Worm (Caenorhabditis elegans) whole organism, L1 larva: ENCODE results near the gene gtf-2H2C.

Source experiments
- aly-2 ChIP-seq: fragments of 150-350 bp; optimal IDR thresholded peaks from 2 replicates; lab custom pipeline; 2014; ENCODE audit warnings: missing biosample characterization, missing genetic modification characterization
- ama-1 ChIP-seq: fragments of 150-350 bp; optimal IDR thresholded peaks from 2 replicates; lab custom pipeline; 2014
- ceh-82 ChIP-seq, 3 experiments: fragments of 150-350 bp in 1 of 3; sonication (generic microtip) in 2 of 3; optimal IDR thresholded peaks; 2 replicates each; lab custom pipeline; 2014 to 2017; ENCODE audit warnings: missing biosample characterization in 3 of 3, missing genetic modification characterization in 3 of 3
- ces-1 ChIP-seq: fragments of 150-350 bp; optimal IDR thresholded peaks from 2 replicates; lab custom pipeline; 2014; ENCODE audit warnings: missing biosample characterization, missing genetic modification reagents, missing genetic modification characterization
- jun-1 ChIP-seq: fragments of 150-350 bp; optimal IDR thresholded peaks from 2 replicates; lab custom pipeline; 2014; ENCODE audit warnings: missing biosample characterization, missing genetic modification reagents, missing genetic modification characterization
- nhr-237 ChIP-seq: fragments of 150-350 bp; optimal IDR thresholded peaks from 2 replicates; lab custom pipeline; 2014; ENCODE audit warnings: missing biosample characterization, missing genetic modification characterization
- skn-1 ChIP-seq: fragments of 150-350 bp; optimal IDR thresholded peaks from 2 replicates; lab custom pipeline; 2014; ENCODE audit warnings: missing biosample characterization, missing genetic modification characterization
- unc-62 ChIP-seq: fragments of 150-350 bp; optimal IDR thresholded peaks from 2 replicates; lab custom pipeline; 2014; ENCODE audit warnings: missing biosample characterization, missing genetic modification reagents, missing genetic modification characterization
- zag-1 ChIP-seq: fragments of 150-350 bp; optimal IDR thresholded peaks from 2 replicates; lab custom pipeline; 2014; ENCODE audit warnings: missing biosample characterization, missing genetic modification characterization
- ztf-4 ChIP-seq: fragments of 150-350 bp; optimal IDR thresholded peaks from 2 replicates; lab custom pipeline; 2014; ENCODE audit warnings: missing biosample characterization, missing genetic modification characterization

DNA sequence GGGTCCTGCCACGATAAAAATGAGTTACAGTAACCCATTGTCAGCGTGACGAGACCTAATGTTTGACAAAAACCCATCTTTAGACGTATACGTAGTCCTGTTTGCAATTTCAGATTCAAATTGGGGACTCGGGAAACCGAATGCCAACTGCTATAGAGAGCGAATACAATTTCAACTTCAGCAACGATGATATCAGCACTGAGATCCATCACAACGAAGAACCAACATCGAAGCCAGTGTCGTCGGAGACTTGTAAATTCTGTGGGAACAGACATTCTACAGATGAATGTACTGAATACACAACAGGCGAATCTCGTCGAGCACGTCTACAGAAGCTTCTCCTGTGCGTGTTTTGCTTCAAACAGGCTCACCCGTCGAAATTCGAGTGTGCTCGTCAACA lies 5.0 kb downstream of the gtf-2H2C start:
- TF ChIP-seq jun-1 (tag; lab: Kevin White, UChicago) (no peak), unc-62 (GFP tag; lab: Kevin White, UChicago) (no peak), ztf-4 (tag; lab: Kevin White, UChicago) (no peak), aly-2 (tag; lab: Kevin White, UChicago) (no peak), ces-1 (GFP tag; lab: Kevin White, UChicago) (no peak), zag-1 (tag; lab: Kevin White, UChicago) (no peak), skn-1 (tag; lab: Kevin White, UChicago) (no peak), ama-1 (lab: Kevin White, UChicago) (no peak), nhr-237 (tag; lab: Kevin White, UChicago) (no peak), ceh-82 (tag; optimal IDR thresholded peaks at IDR 0.05; lab: Kevin White, UChicago) (no peak)
